Fruit fly (Drosophila melanogaster) whole organism, larva: ENCODE results near the gene Est-6.

ENCODE experiments used
- noc ChIP-seq: fragments of 200-800 bp; sonication (Bioruptor generic); optimal IDR thresholded peaks from 3 replicates; lab custom pipeline; 2019; ENCODE audit warnings: missing biosample characterization, mild to moderate bottlenecking, missing genetic modification characterization, moderate library complexity

The Est-6 gene

dm6 chr3L:12193485-12193884, 4.9 kb downstream of the Est-6 start, which contains the start of gene thoc6:
Gene thoc6 (minus strand): TSS chr3L:12193688.
- TF ChIP-seq noc (tag; lab: Kevin White, UChicago), result no peak

dm6 chr3L:12197491-12197890, 8.9 kb downstream of the Est-6 start, which contains the start of gene CG11529:
Gene CG11529 (plus strand): TSS chr3L:12197791.
- no peak for TF ChIP-seq noc (tag; lab: Kevin White, UChicago)

- TF ChIP-seq noc (tag; lab: Kevin White, UChicago), result no peak
Observed at dm6 chr3L:12202980-12203379, 14.4 kb downstream of the Est-6 start.

dm6 chr3L:12203736-12204135, 15.1 kb downstream of the Est-6 start, which contains the start of gene Ak1:
Gene Ak1 (minus strand): TSS chr3L:12204082.
- TF ChIP-seq noc (tag; lab: Kevin White, UChicago), result no peak

- no peak for TF ChIP-seq noc (tag; lab: Kevin White, UChicago)
Observed at dm6 chr3L:12205848-12206247, 17.2 kb downstream of the Est-6 start, which contains the start of gene Tsen54. Gene Tsen54 (minus strand): TSS chr3L:12206022.

dm6 chr3L:12222945-12223634, 34.5 kb downstream of the Est-6 start:
- no peak for TF ChIP-seq noc (tag; lab: Kevin White, UChicago)

dm6 chr3L:12223635-12224016, 35.0 kb downstream of the Est-6 start:
- TF ChIP-seq noc (tag; lab: Kevin White, UChicago), result no peak

- no peak for TF ChIP-seq noc (tag; lab: Kevin White, UChicago)
Observed at dm6 chr3L:12227219-12227618, 38.6 kb downstream of the Est-6 start.
